Fruit fly (Drosophila melanogaster) whole organism, prepupa: ENCODE data around the gene Zcchc7.

Experiments used
- Blimp-1 ChIP-seq: fragments of 200-800 bp; sonication (Bioruptor generic); optimal IDR thresholded peaks from 3 replicates; lab custom pipeline; 2017; ENCODE audit warnings: missing biosample characterization, missing genetic modification characterization, mild to moderate bottlenecking, moderate library complexity, missing genetic modification reagents
- CG10631 ChIP-seq: fragments of 200-800 bp; sonication (Bioruptor generic); optimal IDR thresholded peaks from 2 replicates; lab custom pipeline; 2016; ENCODE audit warnings: missing biosample characterization, missing genetic modification characterization
- CG10669 ChIP-seq: fragments of 200-800 bp; sonication (Bioruptor generic); optimal IDR thresholded peaks from 3 replicates; lab custom pipeline; 2018; ENCODE audit warnings: missing biosample characterization, mild to moderate bottlenecking, missing genetic modification characterization, moderate library complexity
- CG11294 ChIP-seq: fragments of 200-800 bp; sonication (Bioruptor generic); IDR thresholded peaks from 2 replicates; pipeline ENCODE4 v1.3.6; 2022; ENCODE audit warnings: missing biosample characterization, missing genetic modification characterization
- CG11902 ChIP-seq: fragments of 200-800 bp; sonication (Bioruptor generic); optimal IDR thresholded peaks from 3 replicates; lab custom pipeline; 2016; ENCODE audit warnings: missing biosample characterization, missing genetic modification characterization
- CG15336 ChIP-seq: fragments of 200-800 bp; sonication (Bioruptor generic); IDR thresholded peaks from 2 replicates; pipeline ENCODE4 v1.3.6; 2022; ENCODE audit warnings: missing biosample characterization, missing genetic modification characterization
- CG31627 ChIP-seq: fragments of 200-800 bp; sonication (Bioruptor generic); optimal IDR thresholded peaks from 3 replicates; lab custom pipeline; 2016; ENCODE audit warnings: missing biosample characterization, missing genetic modification characterization
- CG34406 ChIP-seq: fragments of 200-800 bp; sonication (Bioruptor generic); optimal IDR thresholded peaks from 3 replicates; lab custom pipeline; 2016; ENCODE audit warnings: missing biosample characterization, missing genetic modification characterization
- CG4318 ChIP-seq: fragments of 200-800 bp; sonication (Bioruptor generic); optimal IDR thresholded peaks from 3 replicates; lab custom pipeline; 2017; ENCODE audit warnings: missing biosample characterization, mild to moderate bottlenecking, missing genetic modification characterization
- CG6163 ChIP-seq: fragments of 200-800 bp; sonication (Bioruptor generic); IDR thresholded peaks from 3 replicates; pipeline ENCODE4 v1.3.6; 2022; ENCODE audit warnings: missing biosample characterization, missing genetic modification characterization
- CG6808 ChIP-seq: fragments of 200-800 bp; sonication (Bioruptor generic); optimal IDR thresholded peaks from 3 replicates; lab custom pipeline; 2017; ENCODE audit warnings: missing biosample characterization, missing genetic modification characterization, mild to moderate bottlenecking, moderate library complexity, missing genetic modification reagents
- CG8119 ChIP-seq: fragments of 200-800 bp; sonication (Bioruptor generic); IDR thresholded peaks from 3 replicates; pipeline ENCODE4 v1.3.6; 2022; ENCODE audit warnings: missing biosample characterization, missing genetic modification characterization
- CG8319 ChIP-seq: fragments of 200-800 bp; sonication (Bioruptor generic); optimal IDR thresholded peaks from 3 replicates; lab custom pipeline; 2016; ENCODE audit warnings: missing biosample characterization, missing genetic modification characterization
- Eip75B ChIP-seq: fragments of 200-800 bp; sonication (Bioruptor generic); optimal IDR thresholded peaks from 3 replicates; lab custom pipeline; 2016; ENCODE audit warnings: missing biosample characterization, missing genetic modification characterization
- Eip78C ChIP-seq: fragments of 200-800 bp; sonication (Bioruptor generic); peaks from one replicate; lab custom pipeline; 2016; ENCODE audit warnings: missing biosample characterization, missing genetic modification characterization
- Eip93F ChIP-seq: fragments of 200-800 bp; sonication (Bioruptor generic); optimal IDR thresholded peaks from 2 replicates; lab custom pipeline; 2016; ENCODE audit warnings: missing biosample characterization, mild to moderate bottlenecking, missing genetic modification characterization
- Ets21C ChIP-seq: fragments of 200-800 bp; sonication (Bioruptor generic); optimal IDR thresholded peaks from 3 replicates; lab custom pipeline; 2016; ENCODE audit warnings: missing biosample characterization, missing genetic modification characterization
- Ets96B ChIP-seq: fragments of 200-800 bp; optimal IDR thresholded peaks from 2 replicates; lab custom pipeline; 2019; ENCODE audit warnings: missing biosample characterization, mild to moderate bottlenecking, missing genetic modification characterization, moderate library complexity
- Hr38 ChIP-seq: sonication (Bioruptor generic); optimal IDR thresholded peaks from 2 replicates; lab custom pipeline; 2016; ENCODE audit warnings: missing biosample characterization, missing genetic modification characterization
- Met ChIP-seq: fragments of 200-800 bp; sonication (Bioruptor generic); optimal IDR thresholded peaks from 3 replicates; lab custom pipeline; 2016; ENCODE audit warnings: missing biosample characterization, missing genetic modification characterization
- OdsH ChIP-seq: fragments of 200-800 bp; sonication (Bioruptor generic); optimal IDR thresholded peaks from 3 replicates; lab custom pipeline; 2016; ENCODE audit warnings: missing biosample characterization, missing genetic modification characterization
- Smox ChIP-seq: fragments of 200-800 bp; sonication (Bioruptor generic); optimal IDR thresholded peaks from 3 replicates; lab custom pipeline; 2016; ENCODE audit warnings: missing biosample characterization, missing genetic modification characterization
- Sox102F ChIP-seq: fragments of 200-800 bp; sonication (Bioruptor generic); optimal IDR thresholded peaks from 2 replicates; lab custom pipeline; 2016; ENCODE audit warnings: missing biosample characterization, mild to moderate bottlenecking, missing genetic modification characterization
- Sox14 ChIP-seq: fragments of 200-800 bp; sonication (Bioruptor generic); optimal IDR thresholded peaks from 3 replicates; lab custom pipeline; 2016; ENCODE audit warnings: missing biosample characterization, missing genetic modification characterization
- achi ChIP-seq: fragments of 200-800 bp; sonication (Bioruptor generic); optimal IDR thresholded peaks from 3 replicates; lab custom pipeline; 2016; ENCODE audit warnings: missing biosample characterization, missing genetic modification characterization
- acj6 ChIP-seq: fragments of 200-800 bp; sonication (Bioruptor generic); optimal IDR thresholded peaks from 3 replicates; lab custom pipeline; 2016; ENCODE audit warnings: missing biosample characterization, missing genetic modification characterization
- cyc ChIP-seq: fragments of 200-800 bp; sonication (Bioruptor generic); optimal IDR thresholded peaks from 3 replicates; lab custom pipeline; 2016; ENCODE audit warnings: missing biosample characterization, missing genetic modification characterization
- dsx ChIP-seq: fragments of 200-800 bp; optimal IDR thresholded peaks from 3 replicates; lab custom pipeline; 2019; ENCODE audit warnings: missing biosample characterization, mild to moderate bottlenecking, missing genetic modification characterization, moderate library complexity; ENCODE audit not compliant: poor library complexity, severe bottlenecking
- eg ChIP-seq: fragments of 200-800 bp; sonication (Bioruptor generic); IDR thresholded peaks from 3 replicates; pipeline ENCODE4 v1.3.6; 2022; ENCODE audit warnings: missing biosample characterization, missing genetic modification characterization
- fd59A ChIP-seq: fragments of 200-800 bp; sonication (Bioruptor generic); optimal IDR thresholded peaks from 2 replicates; lab custom pipeline; 2017; ENCODE audit warnings: missing biosample characterization, mild to moderate bottlenecking, missing genetic modification characterization, missing genetic modification reagents
- lz ChIP-seq: fragments of 200-800 bp; sonication (Bioruptor generic); optimal IDR thresholded peaks from 3 replicates; lab custom pipeline; 2016; ENCODE audit warnings: missing biosample characterization, missing genetic modification characterization
- net ChIP-seq: fragments of 200-800 bp; sonication (Bioruptor generic); optimal IDR thresholded peaks from 3 replicates; lab custom pipeline; 2016; ENCODE audit warnings: missing biosample characterization, missing genetic modification characterization
- pdm3 ChIP-seq: fragments of 200-800 bp; sonication (Bioruptor generic); optimal IDR thresholded peaks from 3 replicates; lab custom pipeline; 2016; ENCODE audit warnings: missing biosample characterization, missing genetic modification characterization
- ss ChIP-seq, 2 experiments: fragments of 200-800 bp; sonication (Bioruptor generic); optimal IDR thresholded peaks; 2 replicates in 1 of 2; 3 replicates in 1 of 2; lab custom pipeline; 2017 to 2018; ENCODE audit warnings: mild to moderate bottlenecking in 2 of 2, missing biosample characterization in 2 of 2, missing genetic modification characterization in 2 of 2, moderate library complexity in 1 of 2
- svp ChIP-seq: fragments of 200-800 bp; sonication (Bioruptor generic); peaks from one replicate; lab custom pipeline; 2016; ENCODE audit warnings: missing biosample characterization, missing genetic modification characterization
- vri ChIP-seq: fragments of 200-800 bp; sonication (Bioruptor generic); optimal IDR thresholded peaks from 3 replicates; lab custom pipeline; 2016; ENCODE audit warnings: missing biosample characterization, mild to moderate bottlenecking, missing genetic modification characterization

The Zcchc7 gene

DNA sequence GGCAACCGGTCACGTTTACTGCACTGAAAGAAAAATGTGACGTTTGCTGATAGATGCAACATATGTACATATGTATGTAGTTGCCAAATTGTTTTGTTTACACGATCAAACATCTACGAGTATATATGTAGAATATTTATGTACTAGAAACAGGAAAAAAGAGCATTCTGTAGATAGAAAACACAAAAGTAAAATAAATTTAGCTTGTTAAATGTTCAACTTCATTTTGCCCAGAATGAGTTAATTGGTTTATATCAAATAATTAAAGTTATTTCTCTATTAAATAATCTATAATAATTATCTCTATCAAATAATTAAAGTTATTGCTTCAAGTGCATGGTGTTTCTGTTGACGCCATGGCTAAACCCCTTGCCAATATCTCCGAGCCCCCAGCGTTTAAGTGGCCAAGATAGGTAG, 27.9 kb downstream of the Zcchc7 start (continued):
- TF ChIP-seq net (GFP tag; lab: Kevin White, UChicago) (no peak), lz (no peak), CG15336 (GFP tag; lab: Robert Waterston, UW) (no peak), achi (GFP tag; lab: Kevin White, UChicago) (no peak), CG10631 (peak; percentile 1), svp (GFP tag; lab: Kevin White, UChicago) (peak; percentile 79), pdm3 (GFP tag; lab: Kevin White, UChicago) (no peak), Eip78C (peak; percentile 93), CG6808 (GFP tag; lab: Kevin White, UChicago) (peak; percentile 75), OdsH (GFP tag; lab: Kevin White, UChicago) (no peak), CG8119 (GFP tag; lab: Robert Waterston, UW) (no peak), Eip75B (peak; percentile 70), CG31627 (no peak), Ets21C (GFP tag; lab: Kevin White, UChicago) (no peak), Eip93F (GFP tag; lab: Kevin White, UChicago) (no peak), dsx (GFP tag; lab: Kevin White, UChicago) (peak; percentile 41)
- TF ChIP-seq, all 60 proteins: peak for 23

DNA sequence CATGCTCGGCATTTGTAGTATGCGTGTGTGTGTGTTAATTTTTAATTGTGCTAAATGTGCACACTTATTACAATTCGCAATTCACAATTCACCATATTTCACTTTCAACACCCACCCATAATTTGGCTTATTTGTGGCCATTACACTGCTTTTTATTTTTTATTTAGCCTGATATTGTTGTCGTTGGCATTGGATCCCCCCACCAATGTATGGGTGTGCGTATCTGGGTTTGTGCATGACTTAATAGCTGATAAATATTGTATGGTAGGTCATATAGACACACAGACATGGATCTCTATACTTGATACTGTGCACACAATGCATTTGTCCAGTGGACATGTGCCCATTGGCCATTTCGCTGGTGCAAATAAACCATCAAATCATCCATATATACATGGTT, 28.5 kb downstream of the Zcchc7 start:
- TF ChIP-seq cyc (GFP tag; lab: Kevin White, UChicago) (no peak), eg (GFP tag; lab: Robert Waterston, UW) (0 out of 3 replicates have a peak, but pooled peaks have one; percentile 7), vri (GFP tag; lab: Kevin White, UChicago) (peak; percentile 61), Hr38 (GFP tag; lab: Kevin White, UChicago) (no peak), CG4318 (GFP tag; lab: Kevin White, UChicago) (no peak), CG34406 (no peak), Met (no peak), Sox102F (no peak), Sox14 (GFP tag; lab: Kevin White, UChicago) (no peak)
- TF ChIP-seq, all 60 proteins: peak for 2

DNA sequence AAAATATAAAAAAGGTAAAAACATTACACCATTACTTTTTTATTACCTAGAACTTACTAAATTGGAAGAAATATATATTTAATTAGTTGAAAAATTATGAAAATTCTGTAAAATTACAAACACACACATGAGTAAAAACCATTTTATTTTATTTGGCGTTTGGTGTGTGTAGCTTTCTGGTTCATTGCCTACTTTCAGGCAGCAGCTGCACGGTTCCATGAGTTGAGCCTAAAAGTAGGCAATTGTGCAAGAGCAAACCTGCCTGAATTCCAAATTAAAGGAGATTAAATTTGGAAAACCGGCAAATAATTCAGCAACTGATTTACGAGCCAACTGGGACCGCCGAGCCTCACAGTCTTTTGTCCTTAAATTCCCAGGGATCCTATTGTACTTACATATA, 30.3 kb downstream of the Zcchc7 start:
- TF ChIP-seq Eip75B (no peak), CG8319 (GFP tag; lab: Kevin White, UChicago) (no peak), lz (no peak), acj6 (GFP tag; lab: Kevin White, UChicago) (no peak), CG11902 (no peak), CG11294 (GFP tag; lab: Robert Waterston, UW) (no peak), Blimp-1 (GFP tag; lab: Kevin White, UChicago) (no peak), Eip93F (GFP tag; lab: Kevin White, UChicago) (no peak)

DNA sequence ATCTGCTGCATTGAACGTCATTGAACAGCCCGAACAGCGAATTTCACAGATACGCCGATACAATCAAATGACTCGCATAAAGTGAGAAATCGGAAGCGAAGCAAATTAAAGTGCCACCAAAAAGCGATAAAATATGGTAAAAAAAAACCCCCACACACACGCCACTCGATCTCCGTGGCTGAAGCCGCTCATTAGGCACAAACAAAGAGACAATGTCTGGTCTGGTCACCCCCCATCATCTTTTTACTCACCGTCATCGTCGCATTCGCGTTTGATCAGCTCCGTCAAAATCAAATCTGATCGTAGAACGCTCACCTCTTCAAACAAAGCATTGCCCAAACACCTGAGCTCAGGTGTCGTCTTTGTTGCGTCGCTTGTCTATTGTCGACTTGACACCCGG, 30.8 kb downstream of the Zcchc7 start:
- TF ChIP-seq fd59A (GFP tag; lab: Kevin White, UChicago) (no peak), net (GFP tag; lab: Kevin White, UChicago) (no peak), ss (GFP tag; optimal IDR thresholded peaks at IDR 0.05; lab: Kevin White, UChicago) (no peak), Smox (no peak), CG10669 (no peak), CG31627 (no peak), Eip75B (no peak), Eip78C (no peak), Ets96B (tag; lab: Kevin White, UChicago) (no peak), CG6163 (GFP tag; lab: Robert Waterston, UW) (no peak), pdm3 (GFP tag; lab: Kevin White, UChicago) (no peak), CG8119 (GFP tag; lab: Robert Waterston, UW) (no peak), CG11294 (GFP tag; lab: Robert Waterston, UW) (no peak)
